Worm (Caenorhabditis elegans): ENCODE measurements around the gene crb-3.

crb-3 gene

DNA sequence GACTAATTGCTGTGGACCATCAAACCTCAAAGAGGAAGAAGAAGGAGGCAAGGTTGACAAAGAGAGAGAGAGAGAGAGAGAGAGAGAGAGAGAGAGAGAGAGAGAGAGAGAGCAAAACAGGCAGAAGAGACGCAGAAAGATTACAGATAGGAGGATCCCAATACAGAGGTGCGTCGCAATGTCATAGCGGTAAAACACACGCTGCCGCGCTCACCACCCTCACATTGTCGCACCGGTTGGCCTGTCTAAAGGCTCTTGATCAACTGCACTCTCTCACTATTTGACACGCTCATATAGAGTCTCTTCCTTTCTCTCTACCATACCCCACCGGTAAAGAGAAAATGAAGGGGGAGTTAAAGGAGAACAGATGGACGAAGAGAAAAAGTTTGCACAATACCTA lies 21.7 kb downstream of the crb-3 start (continued):
- TF ChIP-seq nhr-232 (tag; optimal IDR thresholded peaks at IDR 0.05) (no peak), gmeb-2 (tag; optimal IDR thresholded peaks at IDR 0.05) (no peak), che-1 (tag; optimal IDR thresholded peaks at IDR 0.05) (peak; percentile 60), fkh-6 (tag; optimal IDR thresholded peaks at IDR 0.05) (no peak), fkh-10 (GFP tag; optimal IDR thresholded peaks at IDR 0.05) (no peak), dmd-4 (tag; optimal IDR thresholded peaks at IDR 0.05; ENCODE audit: borderline replicate concordance) (no peak), hlh-6 (tag; optimal IDR thresholded peaks at IDR 0.05) (no peak), ets-4 (tag; optimal IDR thresholded peaks at IDR 0.05) (no peak), ceh-2 (tag; optimal IDR thresholded peaks at IDR 0.05) (no peak), ceh-14 (tag; optimal IDR thresholded peaks at IDR 0.05) (no peak), tbx-7 (tag; optimal IDR thresholded peaks at IDR 0.05) (no peak), odd-2 (tag; optimal IDR thresholded peaks at IDR 0.05) (no peak), pat-9 (tag; optimal IDR thresholded peaks at IDR 0.05) (no peak), ceh-24 (tag; optimal IDR thresholded peaks at IDR 0.05) (no peak), ceh-19 (GFP tag; optimal IDR thresholded peaks at IDR 0.05) (peak; percentile 1), lim-6 (tag; optimal IDR thresholded peaks at IDR 0.05) (no peak), ceh-34 (tag; optimal IDR thresholded peaks at IDR 0.05) (peak; percentile 10), ahr-1 (tag; optimal IDR thresholded peaks at IDR 0.05) (no peak), ref-2 (tag; optimal IDR thresholded peaks at IDR 0.05) (peak; percentile 52), T23F11.4 (GFP tag; optimal IDR thresholded peaks at IDR 0.05) (peak; percentile 18), zip-5 (tag; optimal IDR thresholded peaks at IDR 0.05) (no peak), F13H6.1 (tag; optimal IDR thresholded peaks at IDR 0.05) (no peak), ceh-22 (tag; optimal IDR thresholded peaks at IDR 0.05) (no peak), unc-42 (tag; optimal IDR thresholded peaks at IDR 0.05) (no peak), elt-2 (tag; optimal IDR thresholded peaks at IDR 0.05) (peak; percentile 57), ceh-45 (GFP tag; IDR thresholded peaks at IDR 0.05) (no peak), sdc-2 (tag; optimal IDR thresholded peaks at IDR 0.05) (peak; percentile 73), pros-1 (tag; optimal IDR thresholded peaks at IDR 0.05) (no peak), fax-1 (tag; optimal IDR thresholded peaks at IDR 0.05) (no peak), lin-11 (tag; optimal IDR thresholded peaks at IDR 0.05) (no peak), pha-2 (tag; optimal IDR thresholded peaks at IDR 0.05) (peak; percentile 60), hlh-15 (tag; optimal IDR thresholded peaks at IDR 0.05) (no peak), ceh-18 (tag; optimal IDR thresholded peaks at IDR 0.05) (peak; percentile 11), pax-1 (tag; optimal IDR thresholded peaks at IDR 0.05) (peak; percentile 1), pag-3 (tag; optimal IDR thresholded peaks at IDR 0.05; ENCODE audit: borderline replicate concordance) (no peak), pqm-1 (tag; optimal IDR thresholded peaks at IDR 0.05) (no peak), elt-4 (tag; optimal IDR thresholded peaks at IDR 0.05) (no peak), pha-4 (tag; optimal IDR thresholded peaks at IDR 0.05) (no peak), syd-9 (tag; optimal IDR thresholded peaks at IDR 0.05) (no peak), ttx-3 (tag; optimal IDR thresholded peaks at IDR 0.05) (no peak), dve-1 (tag; optimal IDR thresholded peaks at IDR 0.05) (no peak), K02D7.2 (tag; optimal IDR thresholded peaks at IDR 0.05) (no peak), ama-1 (optimal IDR thresholded peaks at IDR 0.05) (no peak), hlh-30 (tag; optimal IDR thresholded peaks at IDR 0.05; ENCODE audit: insufficient read depth) (peak; percentile 32), rnt-1 (tag; optimal IDR thresholded peaks at IDR 0.05) (no peak), unc-55 (GFP tag; optimal IDR thresholded peaks at IDR 0.05) (peak; percentile 32), ceh-48 (tag; optimal IDR thresholded peaks at IDR 0.05) (no peak), ceh-6 (GFP tag; optimal IDR thresholded peaks at IDR 0.05) (no peak), ztf-16 (tag; optimal IDR thresholded peaks at IDR 0.05) (peak; percentile 31)
